Fruit fly (Drosophila melanogaster) whole organism, wandering third instar larva: ENCODE results near the gene His3.3B.

Source experiments
- CG9705 ChIP-seq: fragments of 200-800 bp; sonication (Bioruptor generic); optimal IDR thresholded peaks from 2 replicates; lab custom pipeline; 2018; ENCODE audit warnings: missing biosample characterization, mild to moderate bottlenecking, missing genetic modification characterization
- Hnf4 ChIP-seq: fragments of 200-800 bp; sonication (Bioruptor generic); optimal IDR thresholded peaks from 2 replicates; lab custom pipeline; 2016; ENCODE audit warnings: missing biosample characterization, mild to moderate bottlenecking, missing genetic modification characterization
- Hr83 ChIP-seq: fragments of 200-300 bp; sonication (Bioruptor generic); optimal IDR thresholded peaks from 2 replicates; lab custom pipeline; 2016; ENCODE audit warnings: missing biosample characterization, mild to moderate bottlenecking, missing genetic modification characterization, moderate library complexity; ENCODE audit not compliant: poor library complexity, severe bottlenecking
- OdsH ChIP-seq: fragments of 200-800 bp; sonication (Bioruptor generic); optimal IDR thresholded peaks from 2 replicates; lab custom pipeline; 2016; ENCODE audit warnings: missing biosample characterization, mild to moderate bottlenecking, missing genetic modification characterization
- Rel ChIP-seq, 2 experiments: fragments of 200-800 bp; sonication (Bioruptor generic) in 1 of 2; optimal IDR thresholded peaks; 2 replicates in 1 of 2; 3 replicates in 1 of 2; lab custom pipeline; 2016 to 2019; ENCODE audit warnings: mild to moderate bottlenecking in 2 of 2, missing biosample characterization in 2 of 2, missing genetic modification characterization in 2 of 2, moderate library complexity in 1 of 2
- Vsx2 ChIP-seq: fragments of 200-300, 225-300 bp; sonication (Bioruptor generic); optimal IDR thresholded peaks from 2 replicates; lab custom pipeline; 2018; ENCODE audit warnings: missing biosample characterization, missing genetic modification characterization; ENCODE audit not compliant: partially characterized antibody
- brk ChIP-seq: fragments of 200-800 bp; sonication (Bioruptor generic); optimal IDR thresholded peaks from 2 replicates; lab custom pipeline; 2016; ENCODE audit warnings: missing biosample characterization, mild to moderate bottlenecking, missing genetic modification characterization
- jim ChIP-seq: fragments of 175-275, 200-325 bp; sonication (Bioruptor generic); optimal IDR thresholded peaks from 2 replicates; lab custom pipeline; 2016; ENCODE audit warnings: missing biosample characterization, mild to moderate bottlenecking, missing genetic modification characterization
- lola ChIP-seq: fragments of >200 bp; optimal IDR thresholded peaks from 2 replicates; lab custom pipeline; 2017; ENCODE audit warnings: missing biosample characterization, missing genetic modification characterization
- sv ChIP-seq: fragments of 200-800 bp; sonication (Bioruptor generic); optimal IDR thresholded peaks from 3 replicates; lab custom pipeline; 2016; ENCODE audit warnings: missing biosample characterization, missing genetic modification characterization

- TF ChIP-seq CG9705 (GFP tag; lab: Kevin White, UChicago) (peak; percentile 40), sv (GFP tag; lab: Kevin White, UChicago) (peak; percentile 14), brk (GFP tag; lab: Kevin White, UChicago) (no peak), Rel (GFP tag; optimal IDR thresholded peaks at IDR 0.05; lab: Kevin White, UChicago) (no peak), Rel (tag; optimal IDR thresholded peaks at IDR 0.05; lab: Kevin White, UChicago) (no peak), Hnf4 (GFP tag; lab: Kevin White, UChicago) (peak; percentile 53), OdsH (GFP tag; lab: Kevin White, UChicago) (peak; percentile 33), lola (no peak), Vsx2 (GFP tag; lab: Kevin White, UChicago) (no peak), jim (GFP tag; lab: Kevin White, UChicago) (no peak), Hr83 (GFP tag; lab: Kevin White, UChicago) (no peak)
These were observed 1.3 kb downstream of the His3.3B start for dm6 chrX:9155134-9155533.
